Worm (Caenorhabditis elegans): ENCODE measurements around the gene W05H9.4.

- peak; percentile 75 for TF ChIP-seq scrt-1 (GFP tag; IDR thresholded peaks at IDR 0.05)
- TF ChIP-seq ets-7 (tag; optimal IDR thresholded peaks at IDR 0.05), result no peak
- TF ChIP-seq ama-1 (optimal IDR thresholded peaks at IDR 0.05), result no peak
- peak; percentile 63; the same call in 1 of the 2 replicates for TF ChIP-seq tbx-11 (GFP tag; IDR thresholded peaks at IDR 0.05)
- TF ChIP-seq ceh-13 (GFP tag; optimal IDR thresholded peaks at IDR 0.05), result peak; percentile 63
These were observed 22.7 kb downstream of the W05H9.4 start for ce11 chrX:6286154-6286553.

Data from whole organism, early embryonic.